Fruit fly (Drosophila melanogaster): ENCODE data around the gene Octbeta1R.
A peak's percentile ranks its signal among the peaks of the same experiment; 100 is the strongest.

Gene Octbeta1R

dm6 chr3R:22530305-22530704 is 33.3 kb downstream of the Octbeta1R start, which contains the start of gene CG33099 (continued):
- TF ChIP-seq MTF-1 (GFP tag; optimal IDR thresholded peaks at IDR 0.05; ENCODE audit: borderline replicate concordance), result peak; percentile 60
- peak; percentile 49 for TF ChIP-seq gcm (GFP tag; optimal IDR thresholded peaks at IDR 0.05)
- peak; percentile 14 for TF ChIP-seq mam (GFP tag; optimal IDR thresholded peaks at IDR 0.05)
- peak; percentile 20 for TF ChIP-seq CG12104 (GFP tag; optimal IDR thresholded peaks at IDR 0.05)
- 0 out of 3 replicates have a peak, but pooled peaks have one; percentile 7 for TF ChIP-seq gce (GFP tag; IDR thresholded peaks at IDR 0.05)
- no peak; the same call in 2 of the 3 replicates for TF ChIP-seq dysf (GFP tag; IDR thresholded peaks at IDR 0.05)
- no peak for TF ChIP-seq CG5245 (GFP tag; optimal IDR thresholded peaks at IDR 0.05)
- TF ChIP-seq CG34422 (GFP tag; IDR thresholded peaks at IDR 0.05), result peak; percentile 45; the same call in 1 of the 3 replicates
- no peak for TF ChIP-seq CG11560 (tag; IDR thresholded peaks at IDR 0.05)
- peak; percentile 34; the same call in 1 of the 3 replicates for TF ChIP-seq Dbx (GFP tag; IDR thresholded peaks at IDR 0.05)
- TF ChIP-seq CG6683 (GFP tag; optimal IDR thresholded peaks at IDR 0.05), result peak; percentile 2
- peak; percentile 34 for TF ChIP-seq Blimp-1 (GFP tag; optimal IDR thresholded peaks at IDR 0.05)
- TF ChIP-seq CG12744 (GFP tag; optimal IDR thresholded peaks at IDR 0.05), result peak; percentile 26
- no peak for TF ChIP-seq D (optimal IDR thresholded peaks at IDR 0.05)
- peak; percentile 15 for TF ChIP-seq D (GFP tag; optimal IDR thresholded peaks at IDR 0.05)
- no peak for TF ChIP-seq ewg (GFP tag; optimal IDR thresholded peaks at IDR 0.05)
- TF ChIP-seq CG3726 (GFP tag; IDR thresholded peaks at IDR 0.05), result no peak
- TF ChIP-seq CTCF (GFP tag; optimal IDR thresholded peaks at IDR 0.05), result peak; percentile 7
- no peak for TF ChIP-seq Eip74EF (GFP tag; optimal IDR thresholded peaks at IDR 0.05)
- no peak for TF ChIP-seq fu2 (GFP tag; optimal IDR thresholded peaks at IDR 0.05)
- TF ChIP-seq nom (GFP tag; optimal IDR thresholded peaks at IDR 0.05), result peak; percentile 11
- TF ChIP-seq prd (optimal IDR thresholded peaks at IDR 0.05), result no peak
- peak; percentile 22; the same call in 1 of the 3 replicates for TF ChIP-seq prd (GFP tag; IDR thresholded peaks at IDR 0.05)
- no peak for TF ChIP-seq C15 (GFP tag; IDR thresholded peaks at IDR 0.05)
- no peak for TF ChIP-seq mld (GFP tag; IDR thresholded peaks at IDR 0.05; ENCODE audit: partially characterized antibody)
- TF ChIP-seq ara (GFP tag; IDR thresholded peaks at IDR 0.05), result peak; percentile 62; the same call in 1 of the 2 replicates
- 0 out of 2 replicates have a peak, but pooled peaks have one; percentile 29 for TF ChIP-seq chm (GFP tag; IDR thresholded peaks at IDR 0.05)
- peak; percentile 61; the same call in 1 of the 3 replicates for TF ChIP-seq otp (GFP tag; IDR thresholded peaks at IDR 0.05)
- no peak for TF ChIP-seq fd96Cb (tag; optimal IDR thresholded peaks at IDR 0.05)
- TF ChIP-seq CG2678 (tag; optimal IDR thresholded peaks at IDR 0.05), result peak; percentile 55
- peak; percentile 72 for TF ChIP-seq CG13296 (GFP tag; optimal IDR thresholded peaks at IDR 0.05)
- TF ChIP-seq CG15514 (GFP tag; optimal IDR thresholded peaks at IDR 0.05), result peak; percentile 83
- peak; percentile 53 for TF ChIP-seq Side (GFP tag; optimal IDR thresholded peaks at IDR 0.05)
- peak; percentile 65 for TF ChIP-seq CG6813 (GFP tag; optimal IDR thresholded peaks at IDR 0.05)
- peak; percentile 0 for TF ChIP-seq stwl (tag; optimal IDR thresholded peaks at IDR 0.05)
- peak; percentile 38 for TF ChIP-seq Dek (tag; optimal IDR thresholded peaks at IDR 0.05)
- TF ChIP-seq scrt (GFP tag; optimal IDR thresholded peaks at IDR 0.05), result peak; percentile 32
- peak; percentile 29; the same call in 1 of the 2 replicates for TF ChIP-seq toy (GFP tag; IDR thresholded peaks at IDR 0.05)
- peak; percentile 16 for TF ChIP-seq Camta (GFP tag; optimal IDR thresholded peaks at IDR 0.05)
- TF ChIP-seq kni (GFP tag; optimal IDR thresholded peaks at IDR 0.05), result peak; percentile 68
- no peak for TF ChIP-seq CG8290 (GFP tag; optimal IDR thresholded peaks at IDR 0.05)
- TF ChIP-seq CG8290 (tag; optimal IDR thresholded peaks at IDR 0.05), result peak in 1 of 2 experiments; percentile 69
- peak; percentile 52; the same call in 1 of the 2 replicates for TF ChIP-seq Atf6 (GFP tag; IDR thresholded peaks at IDR 0.05)
- TF ChIP-seq sug (tag; optimal IDR thresholded peaks at IDR 0.05), result peak; percentile 65
- TF ChIP-seq dpn (GFP tag; optimal IDR thresholded peaks at IDR 0.05), result no peak
- peak; percentile 20 to 21 for TF ChIP-seq chif (GFP tag; optimal IDR thresholded peaks at IDR 0.05)
- peak; percentile 11 for TF ChIP-seq her (GFP tag; optimal IDR thresholded peaks at IDR 0.05)
- TF ChIP-seq slbo (GFP tag; IDR thresholded peaks at IDR 0.05), result 0 out of 2 replicates have a peak, but pooled peaks have one; percentile 16
- peak; percentile 25 for TF ChIP-seq CG11398 (GFP tag; optimal IDR thresholded peaks at IDR 0.05)
- peak; percentile 54 for TF ChIP-seq caup (GFP tag; optimal IDR thresholded peaks at IDR 0.05; ENCODE audit: severe bottlenecking)
- peak; percentile 30 for TF ChIP-seq CG1792 (GFP tag; optimal IDR thresholded peaks at IDR 0.05)
